Worm (Caenorhabditis elegans) whole organism, L4 larva: ENCODE measurements around the gene clh-6.

Experiments
- ama-1 ChIP-seq: fragments of 150-350 bp; optimal IDR thresholded peaks from 2 replicates; lab custom pipeline; 2014; ENCODE audit warnings: inconsistent platforms, mixed read lengths
- daf-8 ChIP-seq: fragments of 200-800 bp; sonication (Bioruptor generic); IDR thresholded peaks from 2 replicates; pipeline ENCODE4 v1.3.6; 2022; ENCODE audit warnings: missing genetic modification characterization, missing compliant biosample characterization
- nhr-77 ChIP-seq: fragments of 150-350 bp; optimal IDR thresholded peaks from 2 replicates; lab custom pipeline; 2014; ENCODE audit warnings: missing biosample characterization, missing genetic modification characterization
- saeg-2 ChIP-seq: fragments of 200-800 bp; sonication (Bioruptor generic); IDR thresholded peaks from 2 replicates; pipeline ENCODE4 v1.3.6; 2022; ENCODE audit warnings: missing genetic modification reagents, missing genetic modification characterization, missing compliant biosample characterization
- unc-130 ChIP-seq: sonication (generic microtip); optimal IDR thresholded peaks from 2 replicates; lab custom pipeline; 2016; ENCODE audit warnings: missing genetic modification reagents, missing genetic modification characterization, missing compliant biosample characterization

ce11 chrV:12040823-12041606, 22.2 kb downstream of the clh-6 start, which contains the start of the genes kup-1 and F10C2.4:
- TF ChIP-seq nhr-77 (tag; lab: Kevin White, UChicago) (no peak), daf-8 (GFP tag; lab: Robert Waterston, UW) (no peak), unc-130 (GFP tag; lab: Kevin White, UChicago) (no peak), ama-1 (no peak), saeg-2 (no peak)
